Worm (Caenorhabditis elegans): ENCODE results near the gene ric-3.

DNA sequence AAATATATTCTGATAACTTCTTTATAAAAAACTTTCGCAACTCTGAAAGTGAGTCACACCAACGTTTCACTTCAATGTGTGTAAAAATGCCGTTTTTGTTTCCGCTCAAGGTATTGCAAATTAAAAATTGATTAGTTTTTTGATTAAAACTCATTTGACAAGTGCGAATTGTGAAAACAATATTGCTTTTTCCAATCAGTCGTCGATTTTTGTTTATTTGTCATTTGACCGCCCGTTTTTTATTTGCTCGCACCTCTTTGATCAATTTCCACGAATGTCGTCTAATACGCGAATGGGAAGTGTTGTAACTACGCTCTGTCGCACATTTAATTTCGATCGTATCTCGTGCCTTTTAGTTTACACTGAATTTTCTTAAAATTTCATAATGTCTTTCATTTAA lies 12.1 kb downstream of the ric-3 start, which contains the start of gene mvb-12:
- no peak for TF ChIP-seq ama-1 (optimal IDR thresholded peaks at IDR 0.05)
- TF ChIP-seq pes-1 (GFP tag; IDR thresholded peaks at IDR 0.05), result no peak
- no peak for TF ChIP-seq flt-1 (GFP tag; IDR thresholded peaks at IDR 0.05)
- no peak for TF ChIP-seq ceh-36 (tag; optimal IDR thresholded peaks at IDR 0.05)
- no peak for TF ChIP-seq B0310.2 (tag; optimal IDR thresholded peaks at IDR 0.05)
- TF ChIP-seq scrt-1 (GFP tag; IDR thresholded peaks at IDR 0.05), result no peak
- TF ChIP-seq tbx-37 (GFP tag; conservative IDR thresholded peaks at IDR 0.05), result no peak
- no peak for TF ChIP-seq aly-1 (tag; optimal IDR thresholded peaks at IDR 0.05)
- no peak for TF ChIP-seq F13C5.2 (tag; optimal IDR thresholded peaks at IDR 0.05)
- TF ChIP-seq ceh-13 (GFP tag; optimal IDR thresholded peaks at IDR 0.05), result no peak
- TF ChIP-seq sea-1 (GFP tag; conservative IDR thresholded peaks at IDR 0.05), result no peak

All from whole organism, early embryonic.